Fruit fly (Drosophila melanogaster) whole organism, embryonic: ENCODE measurements around the gene asun.

Experiments
- CG10431 ChIP-seq: fragments of 200-800 bp; sonication (Bioruptor generic); optimal IDR thresholded peaks from 3 replicates; lab custom pipeline; 2018; ENCODE audit warnings: missing biosample characterization, mild to moderate bottlenecking, missing genetic modification characterization
- CG11456 ChIP-seq: fragments of 200-800 bp; sonication (Bioruptor generic); IDR thresholded peaks from 3 replicates; pipeline ENCODE4 v1.3.6; 2022; ENCODE audit warnings: missing biosample characterization, missing genetic modification characterization
- CG12104 ChIP-seq: fragments of 200-800 bp; sonication (Bioruptor generic); optimal IDR thresholded peaks from 3 replicates; lab custom pipeline; 2016; ENCODE audit warnings: missing biosample characterization, missing genetic modification characterization
- CG12236 ChIP-seq: fragments of 200-800 bp; sonication (Bioruptor generic); optimal IDR thresholded peaks from 2 replicates; lab custom pipeline; 2016; ENCODE audit warnings: missing biosample characterization, missing genetic modification characterization
- CG12942 ChIP-seq: fragments of 200-800 bp; sonication (Bioruptor generic); optimal IDR thresholded peaks from 3 replicates; lab custom pipeline; 2016; ENCODE audit warnings: missing biosample characterization, missing genetic modification characterization
- CG14860 ChIP-seq: fragments of 200-800 bp; sonication (Bioruptor generic); IDR thresholded peaks from 3 replicates; pipeline ENCODE4 v1.3.6; 2022; ENCODE audit warnings: missing biosample characterization, missing genetic modification characterization; ENCODE audit not compliant: partially characterized antibody
- CG1647 ChIP-seq: fragments of 200-800 bp; sonication (Bioruptor generic); optimal IDR thresholded peaks from 3 replicates; lab custom pipeline; 2016; ENCODE audit warnings: missing biosample characterization, missing genetic modification characterization
- CG1792 ChIP-seq: fragments of 200-800 bp; sonication (Bioruptor generic); optimal IDR thresholded peaks from 2 replicates; lab custom pipeline; 2016; ENCODE audit warnings: missing biosample characterization, missing genetic modification characterization
- CG1832 ChIP-seq: fragments of 200-800 bp; sonication (Bioruptor generic); optimal IDR thresholded peaks from 2 replicates; lab custom pipeline; 2017; ENCODE audit warnings: missing biosample characterization, mild to moderate bottlenecking, missing genetic modification characterization, inconsistent platforms
- CG18599 ChIP-seq: fragments of 200-800 bp; sonication (Bioruptor generic); optimal IDR thresholded peaks from 3 replicates; lab custom pipeline; 2017; ENCODE audit warnings: missing biosample characterization, missing genetic modification characterization, mild to moderate bottlenecking, moderate library complexity, missing genetic modification reagents
- CG2116 ChIP-seq: fragments of 200-800 bp; sonication (Bioruptor generic); optimal IDR thresholded peaks from 3 replicates; lab custom pipeline; 2018; ENCODE audit warnings: missing biosample characterization, mild to moderate bottlenecking, missing genetic modification characterization
- CG30020 ChIP-seq: fragments of 200-800 bp; optimal IDR thresholded peaks from 2 replicates; lab custom pipeline; 2019; ENCODE audit warnings: missing biosample characterization, mild to moderate bottlenecking, missing genetic modification characterization, moderate library complexity
- CG3163 ChIP-seq: fragments of 200-800 bp; sonication (Bioruptor generic); optimal IDR thresholded peaks from 3 replicates; lab custom pipeline; 2016; ENCODE audit warnings: missing biosample characterization, missing genetic modification characterization
- CG33213 ChIP-seq: fragments of 200-800 bp; sonication (Bioruptor generic); optimal IDR thresholded peaks from 3 replicates; lab custom pipeline; 2016; ENCODE audit warnings: missing biosample characterization, missing genetic modification characterization
- CG34376 ChIP-seq: fragments of 200-800 bp; sonication (Bioruptor generic); optimal IDR thresholded peaks from 2 replicates; lab custom pipeline; 2018; ENCODE audit warnings: missing biosample characterization, mild to moderate bottlenecking, missing genetic modification characterization
- CG4820 ChIP-seq: fragments of 200-800 bp; sonication (Bioruptor generic); optimal IDR thresholded peaks from 3 replicates; lab custom pipeline; 2016; ENCODE audit warnings: missing biosample characterization, missing genetic modification characterization
- CG6689 ChIP-seq: fragments of 200-800 bp; sonication (Bioruptor generic); IDR thresholded peaks from 2 replicates; pipeline ENCODE4 v1.3.6; 2022; ENCODE audit warnings: missing biosample characterization, missing genetic modification characterization
- CG7928 ChIP-seq: fragments of 200-800 bp; sonication (Bioruptor generic); optimal IDR thresholded peaks from 2 replicates; lab custom pipeline; 2017; ENCODE audit warnings: missing biosample characterization, mild to moderate bottlenecking, missing genetic modification characterization
- CG8359 ChIP-seq: fragments of 200-800 bp; sonication (Bioruptor generic); optimal IDR thresholded peaks from 2 replicates; lab custom pipeline; 2017; ENCODE audit warnings: missing biosample characterization, mild to moderate bottlenecking, missing genetic modification characterization, borderline replicate concordance
- CG9817 ChIP-seq: fragments of 200-800 bp; sonication (Bioruptor generic); optimal IDR thresholded peaks from 2 replicates; lab custom pipeline; 2018; ENCODE audit warnings: missing biosample characterization, mild to moderate bottlenecking, missing genetic modification characterization, moderate library complexity
- Chrac-16 ChIP-seq: fragments of 200-800 bp; sonication (Bioruptor generic); optimal IDR thresholded peaks from 3 replicates; lab custom pipeline; 2016; ENCODE audit warnings: missing biosample characterization, missing genetic modification characterization
- Dad ChIP-seq: fragments of 200-800 bp; sonication (Bioruptor generic); optimal IDR thresholded peaks from 3 replicates; lab custom pipeline; 2016; ENCODE audit warnings: missing biosample characterization, missing genetic modification characterization
- Deaf1 ChIP-seq: fragments of 200-800 bp; optimal IDR thresholded peaks from 3 replicates; lab custom pipeline; 2019; ENCODE audit warnings: missing biosample characterization, mild to moderate bottlenecking, missing genetic modification characterization, moderate library complexity
- Dip2 ChIP-seq: fragments of 200-800 bp; sonication (Bioruptor generic); IDR thresholded peaks from 2 replicates; pipeline ENCODE4 v1.3.6; 2022; ENCODE audit warnings: missing biosample characterization, missing genetic modification characterization
- Fer3 ChIP-seq: fragments of 200-800 bp; sonication (Bioruptor generic); optimal IDR thresholded peaks from 2 replicates; lab custom pipeline; 2018; ENCODE audit warnings: missing biosample characterization, mild to moderate bottlenecking, missing genetic modification characterization, moderate library complexity
- Gsc ChIP-seq: fragments of 200-800 bp; sonication (Bioruptor generic); IDR thresholded peaks from 2 replicates; pipeline ENCODE4 v1.3.6; 2022; ENCODE audit warnings: missing biosample characterization, missing genetic modification characterization
- Gug ChIP-seq: fragments of 200-800 bp; sonication (Bioruptor generic); IDR thresholded peaks from 4 replicates; pipeline ENCODE4 v1.3.6; 2022; ENCODE audit warnings: missing biosample characterization, missing genetic modification characterization
- HHEX ChIP-seq: fragments of 200-800 bp; sonication (Bioruptor generic); optimal IDR thresholded peaks from 3 replicates; lab custom pipeline; 2017; ENCODE audit warnings: missing biosample characterization, mild to moderate bottlenecking, missing genetic modification characterization, missing genetic modification reagents
- Hand ChIP-seq: fragments of 200-800 bp; sonication (Bioruptor generic); optimal IDR thresholded peaks from 2 replicates; lab custom pipeline; 2017; ENCODE audit warnings: mild to moderate bottlenecking, missing biosample characterization, missing genetic modification reagents, missing genetic modification characterization
- Hmr ChIP-seq: fragments of 200-800 bp; sonication (Bioruptor generic); optimal IDR thresholded peaks from 3 replicates; lab custom pipeline; 2017; ENCODE audit warnings: mild to moderate bottlenecking, missing biosample characterization, missing genetic modification reagents, missing genetic modification characterization
- Hr39 ChIP-seq: fragments of >200 bp; optimal IDR thresholded peaks from 2 replicates; lab custom pipeline; 2017
- Kr ChIP-seq: fragments of 200-800 bp; sonication (Bioruptor generic); optimal IDR thresholded peaks from 2 replicates; lab custom pipeline; 2017; ENCODE audit warnings: missing biosample characterization, mild to moderate bottlenecking, missing genetic modification characterization
- Meics ChIP-seq: fragments of 200-800 bp; sonication (Bioruptor generic); optimal IDR thresholded peaks from 2 replicates; lab custom pipeline; 2017; ENCODE audit warnings: missing biosample characterization, mild to moderate bottlenecking, missing genetic modification characterization
- Oaz ChIP-seq: fragments of 200-800 bp; sonication (Bioruptor generic); IDR thresholded peaks from 2 replicates; pipeline ENCODE4 v1.3.6; 2022; ENCODE audit warnings: missing biosample characterization, missing genetic modification characterization
- Scr ChIP-seq: fragments of 200-800 bp; sonication (Bioruptor generic); IDR thresholded peaks from 2 replicates; pipeline ENCODE4 v1.3.6; 2022; ENCODE audit warnings: missing biosample characterization, missing genetic modification characterization; ENCODE audit not compliant: partially characterized antibody
- Sin3A ChIP-seq: fragments of >200 bp; optimal IDR thresholded peaks from 2 replicates; lab custom pipeline; 2018
- Sox100B ChIP-seq: fragments of 200-800 bp; sonication (Bioruptor generic); optimal IDR thresholded peaks from 3 replicates; lab custom pipeline; 2018; ENCODE audit warnings: missing biosample characterization, mild to moderate bottlenecking, missing genetic modification characterization
- Tbp ChIP-seq: fragments of >200 bp; optimal IDR thresholded peaks from 2 replicates; lab custom pipeline; 2018; ENCODE audit warnings: missing biosample characterization, missing genetic modification characterization
- Xrp1 ChIP-seq: fragments of 200-800 bp; sonication (Bioruptor generic); IDR thresholded peaks from 2 replicates; pipeline ENCODE4 v1.3.6; 2022; ENCODE audit warnings: missing biosample characterization, missing genetic modification characterization
- al ChIP-seq: fragments of 200-800 bp; sonication (Bioruptor generic); IDR thresholded peaks from 2 replicates; pipeline ENCODE4 v1.3.6; 2022; ENCODE audit warnings: missing biosample characterization, missing genetic modification characterization
- bcd ChIP-seq: fragments of 200-800 bp; sonication (Bioruptor generic); optimal IDR thresholded peaks from 2 replicates; lab custom pipeline; 2017; ENCODE audit warnings: missing biosample characterization, mild to moderate bottlenecking, missing genetic modification characterization
- cg ChIP-seq: fragments of 200-800 bp; sonication (Bioruptor generic); optimal IDR thresholded peaks from 3 replicates; lab custom pipeline; 2019; ENCODE audit warnings: missing biosample characterization, mild to moderate bottlenecking, missing genetic modification characterization, moderate library complexity
- fd64A ChIP-seq: fragments of 200-800 bp; sonication (Bioruptor generic); optimal IDR thresholded peaks from 3 replicates; lab custom pipeline; 2018; ENCODE audit warnings: missing biosample characterization, mild to moderate bottlenecking, missing genetic modification characterization
- fd96Cb ChIP-seq: fragments of 200-800 bp; sonication (Bioruptor generic); optimal IDR thresholded peaks from 2 replicates; lab custom pipeline; 2018; ENCODE audit warnings: missing biosample characterization, mild to moderate bottlenecking, missing genetic modification characterization, moderate library complexity
- grn ChIP-seq: fragments of 200-800 bp; sonication (Bioruptor generic); optimal IDR thresholded peaks from 3 replicates; lab custom pipeline; 2017; ENCODE audit warnings: missing biosample characterization, missing genetic modification characterization
- h ChIP-seq: fragments of >200 bp; optimal IDR thresholded peaks from 2 replicates; lab custom pipeline; 2017
- otp ChIP-seq: fragments of 200-800 bp; sonication (Bioruptor generic); IDR thresholded peaks from 3 replicates; pipeline ENCODE4, ENCODE4 v1.3.6; 2022; ENCODE audit warnings: missing biosample characterization, missing genetic modification characterization
- pb ChIP-seq: fragments of 200-800 bp; sonication (Bioruptor generic); optimal IDR thresholded peaks from 3 replicates; lab custom pipeline; 2016; ENCODE audit warnings: missing biosample characterization, missing genetic modification characterization
- pfk ChIP-seq: fragments of 200-800 bp; sonication (Bioruptor generic); optimal IDR thresholded peaks from 2 replicates; lab custom pipeline; 2018; ENCODE audit warnings: missing biosample characterization, mild to moderate bottlenecking, missing genetic modification characterization, moderate library complexity
- sd ChIP-seq: fragments of 200-800 bp; sonication (Bioruptor generic); optimal IDR thresholded peaks from 3 replicates; lab custom pipeline; 2018; ENCODE audit warnings: missing biosample characterization, mild to moderate bottlenecking, missing genetic modification characterization, moderate library complexity
- sens-2 ChIP-seq: fragments of 200-800 bp; sonication (Bioruptor generic); IDR thresholded peaks from 2 replicates; pipeline ENCODE4 v1.3.6; 2022; ENCODE audit warnings: missing biosample characterization, missing genetic modification characterization
- tll ChIP-seq, 2 experiments: fragments of 200-800 bp in 1 of 2; fragments of >200 bp in 1 of 2; sonication (Bioruptor generic) in 1 of 2; optimal IDR thresholded peaks; 2 replicates each; lab custom pipeline; 2017 to 2019; ENCODE audit warnings: missing biosample characterization in 2 of 2, missing genetic modification characterization in 2 of 2, mild to moderate bottlenecking in 1 of 2, moderate library complexity in 1 of 2
- vnd ChIP-seq: fragments of 200-800 bp; sonication (Bioruptor generic); IDR thresholded peaks from 3 replicates; pipeline ENCODE4 v1.3.6; 2022; ENCODE audit warnings: missing biosample characterization, missing genetic modification characterization; ENCODE audit not compliant: partially characterized antibody

asun gene

dm6 chr3R:16241822-16242221 is 22.2 kb upstream of the asun start (continued):
- TF ChIP-seq Dad (no peak), al (GFP tag; lab: Robert Waterston, UW) (no peak), Hmr (no peak), HHEX (GFP tag; lab: Kevin White, UChicago) (no peak), h (lab: Kevin White, UChicago) (no peak), CG9817 (tag; lab: Kevin White, UChicago) (no peak), Hand (GFP tag; lab: Kevin White, UChicago) (no peak), CG34376 (GFP tag; lab: Kevin White, UChicago) (no peak), Meics (peak; percentile 49), CG6689 (GFP tag; lab: Robert Waterston, UW) (no peak), CG12942 (GFP tag; lab: Kevin White, UChicago) (no peak), CG33213 (GFP tag; lab: Kevin White, UChicago) (no peak), Sin3A (lab: Kevin White, UChicago) (no peak), CG12104 (peak; percentile 71), Scr (GFP tag; lab: Robert Waterston, UW) (no peak), vnd (no peak), fd96Cb (no peak), CG3163 (no peak), Kr (GFP tag; lab: Kevin White, UChicago) (no peak), tll (GFP tag; optimal IDR thresholded peaks at IDR 0.05; lab: Kevin White, UChicago) (no peak), CG30020 (tag; lab: Kevin White, UChicago) (no peak), Deaf1 (no peak), CG1647 (no peak), Xrp1 (no peak), pb (GFP tag; lab: Kevin White, UChicago) (no peak), CG14860 (GFP tag; lab: Robert Waterston, UW) (no peak), Tbp (GFP tag; lab: Kevin White, UChicago) (no peak), CG2116 (GFP tag; lab: Kevin White, UChicago) (no peak), Chrac-16 (GFP tag; lab: Kevin White, UChicago) (no peak), CG11456 (GFP tag; lab: Robert Waterston, UW) (no peak), CG18599 (GFP tag; lab: Kevin White, UChicago) (no peak), Hr39 (lab: Kevin White, UChicago) (no peak), Oaz (GFP tag; lab: Robert Waterston, UW) (no peak), Gug (no peak), CG10431 (GFP tag; lab: Kevin White, UChicago) (no peak), CG4820 (no peak), CG7928 (GFP tag; lab: Kevin White, UChicago) (no peak), CG12236 (GFP tag; lab: Kevin White, UChicago) (no peak), cg (no peak), grn (GFP tag; lab: Kevin White, UChicago) (no peak), sd (tag; lab: Kevin White, UChicago) (no peak), CG8359 (GFP tag; lab: Kevin White, UChicago) (no peak), CG1832 (GFP tag; lab: Kevin White, UChicago) (no peak), Gsc (GFP tag; lab: Robert Waterston, UW) (no peak), CG1792 (no peak), pfk (no peak), sens-2 (GFP tag; lab: Robert Waterston, UW) (no peak), Fer3 (tag; lab: Kevin White, UChicago) (no peak), Sox100B (peak; percentile 69), bcd (GFP tag; lab: Kevin White, UChicago) (no peak), otp (no peak), fd64A (GFP tag; lab: Kevin White, UChicago) (no peak), Dip2 (GFP tag; lab: Robert Waterston, UW) (no peak)
